Worm (Caenorhabditis elegans) whole organism, L4 larva: ENCODE results near the gene smg-6.
"Not testable (repeated sequence)": the region's sequence is repeated elsewhere in the genome, so short reads cannot be mapped to it uniquely, and the experiment has no call there.

Experiments used
- ZK337.2 ChIP-seq: fragments of 200-800 bp; sonication (Bioruptor generic); IDR thresholded peaks from 2 replicates; pipeline ENCODE4 v1.3.6; 2022; ENCODE audit warnings: missing genetic modification reagents, missing genetic modification characterization, missing compliant biosample characterization
- ama-1 ChIP-seq: fragments of 150-350 bp; optimal IDR thresholded peaks from 2 replicates; lab custom pipeline; 2014; ENCODE audit warnings: inconsistent platforms, mixed read lengths
- ceh-28 ChIP-seq: fragments of 150-350 bp; optimal IDR thresholded peaks from 2 replicates; lab custom pipeline; 2014; ENCODE audit warnings: missing biosample characterization, missing genetic modification reagents, missing genetic modification characterization
- lin-29 ChIP-seq: fragments of 200-800 bp; sonication (Bioruptor generic); IDR thresholded peaks from 2 replicates; pipeline ENCODE4 v1.3.6; 2022; ENCODE audit warnings: missing genetic modification reagents, missing genetic modification characterization, missing compliant biosample characterization
- snpc-4 ChIP-seq: fragments of 150-350 bp; optimal IDR thresholded peaks from 2 replicates; lab custom pipeline; 2014; ENCODE audit warnings: missing biosample characterization, missing genetic modification characterization
- spr-1 ChIP-seq: sonication (generic microtip); optimal IDR thresholded peaks from 2 replicates; lab custom pipeline; 2016; ENCODE audit warnings: mild to moderate bottlenecking, missing genetic modification characterization, missing compliant biosample characterization
- spr-3 ChIP-seq: fragments of 200-800 bp; sonication (Bioruptor generic); optimal IDR thresholded peaks from 2 replicates; lab custom pipeline; 2018; ENCODE audit warnings: mild to moderate bottlenecking, missing genetic modification characterization, missing compliant biosample characterization
- ztf-11 ChIP-seq: fragments of 150-350 bp; optimal IDR thresholded peaks from 2 replicates; lab custom pipeline; 2014; ENCODE audit warnings: missing biosample characterization, missing genetic modification characterization

ce11 chrIII:2435373-2435772, 38.3 kb upstream of the smg-6 start, which contains the start of gene W04B5.6:
- TF ChIP-seq snpc-4 (tag; lab: Kevin White, UChicago); spr-3 (GFP tag; lab: Kevin White, UChicago); ama-1 (lab: Kevin White, UChicago); ceh-28 (tag; lab: Kevin White, UChicago); spr-1; lin-29 (GFP tag; lab: Robert Waterston, UW); ZK337.2 (GFP tag; lab: Robert Waterston, UW); ztf-11: not testable (repeated sequence)
